Worm (Caenorhabditis elegans) whole organism, L1 larva: ENCODE results near the gene ZK688.4.

ENCODE experiments used
- C16A3.4 ChIP-seq: fragments of 150-350 bp; optimal IDR thresholded peaks from 2 replicates; lab custom pipeline; 2014; ENCODE audit warnings: missing biosample characterization, missing genetic modification characterization
- C34B4.2 ChIP-seq: sonication (generic microtip); optimal IDR thresholded peaks from 2 replicates; lab custom pipeline; 2017; ENCODE audit warnings: mild to moderate bottlenecking, missing genetic modification characterization, missing compliant biosample characterization
- Y116A8C.19 ChIP-seq: sonication (generic microtip); optimal IDR thresholded peaks from 2 replicates; lab custom pipeline; 2016; ENCODE audit warnings: missing compliant biosample characterization, missing genetic modification characterization, borderline replicate concordance
- alr-1 ChIP-seq: fragments of 200-800 bp; sonication (Bioruptor generic); optimal IDR thresholded peaks from 2 replicates; lab custom pipeline; 2018; ENCODE audit warnings: borderline replicate concordance, mild to moderate bottlenecking, missing genetic modification characterization, missing compliant biosample characterization
- ama-1 ChIP-seq: fragments of 150-350 bp; optimal IDR thresholded peaks from 2 replicates; lab custom pipeline; 2014
- blmp-1 ChIP-seq: fragments of 150-350 bp; optimal IDR thresholded peaks from 2 replicates; lab custom pipeline; 2014; ENCODE audit warnings: missing biosample characterization, missing genetic modification characterization
- ceh-82 ChIP-seq, 3 experiments: fragments of 150-350 bp in 1 of 3; sonication (generic microtip) in 2 of 3; optimal IDR thresholded peaks; 2 replicates each; lab custom pipeline; 2014 to 2017; ENCODE audit warnings: missing biosample characterization in 3 of 3, missing genetic modification characterization in 3 of 3
- ceh-88 ChIP-seq: fragments of 200-800 bp; sonication (Bioruptor generic); IDR thresholded peaks from 2 replicates; pipeline ENCODE4 v1.3.6; 2022; ENCODE audit warnings: missing genetic modification characterization, missing compliant biosample characterization
- ces-1 ChIP-seq: fragments of 150-350 bp; optimal IDR thresholded peaks from 2 replicates; lab custom pipeline; 2014; ENCODE audit warnings: missing biosample characterization, missing genetic modification reagents, missing genetic modification characterization
- dpl-1 ChIP-seq, 3 experiments: fragments of 150-350 bp in 2 of 3; sonication (generic microtip) in 1 of 3; optimal IDR thresholded peaks; 2 replicates each; lab custom pipeline; 2014 to 2017; ENCODE audit warnings: missing biosample characterization in 3 of 3, missing genetic modification characterization in 3 of 3, missing genetic modification reagents in 3 of 3
- dsc-1 ChIP-seq: sonication (generic microtip); optimal IDR thresholded peaks from 2 replicates; lab custom pipeline; 2016; ENCODE audit warnings: mild to moderate bottlenecking, missing genetic modification characterization, missing compliant biosample characterization
- efl-1 ChIP-seq, 4 experiments: fragments of 150-350 bp; optimal IDR thresholded peaks in 3 of 4; peaks in 1 of 4; 1 replicate in 1 of 4; 2 replicates in 3 of 4; lab custom pipeline; 2014; ENCODE audit warnings: missing biosample characterization in 2 of 4, missing genetic modification characterization in 2 of 4, missing genetic modification reagents in 2 of 4
- egl-13 ChIP-seq: sonication (generic microtip); optimal IDR thresholded peaks from 2 replicates; lab custom pipeline; 2016; ENCODE audit warnings: missing genotype, missing genetic modification reagents, missing genetic modification characterization, missing compliant biosample characterization
- elt-2 ChIP-seq: sonication (generic microtip); optimal IDR thresholded peaks from 2 replicates; lab custom pipeline; 2016; ENCODE audit warnings: missing genetic modification characterization, mild to moderate bottlenecking, inconsistent platforms, missing compliant biosample characterization, missing genetic modification reagents
- fkh-10 ChIP-seq: sonication (generic microtip); optimal IDR thresholded peaks from 2 replicates; lab custom pipeline; 2017; ENCODE audit warnings: missing biosample characterization, missing genetic modification reagents, missing genetic modification characterization
- fkh-8 ChIP-seq: sonication (generic microtip); optimal IDR thresholded peaks from 2 replicates; lab custom pipeline; 2016; ENCODE audit warnings: mild to moderate bottlenecking, missing genetic modification characterization, missing compliant biosample characterization
- fos-1 ChIP-seq: fragments of 150-350 bp; optimal IDR thresholded peaks from 2 replicates; lab custom pipeline; 2014; ENCODE audit warnings: missing biosample characterization, missing genetic modification characterization
- grh-1 ChIP-seq: fragments of 200-800 bp; sonication (Bioruptor generic); IDR thresholded peaks from 2 replicates; pipeline ENCODE4 v1.3.6; 2022; ENCODE audit warnings: missing genetic modification reagents, missing genetic modification characterization, missing compliant biosample characterization
- hlh-4 ChIP-seq: sonication (generic microtip); optimal IDR thresholded peaks from 2 replicates; lab custom pipeline; 2016; ENCODE audit warnings: mild to moderate bottlenecking, missing genetic modification characterization, missing compliant biosample characterization
- hpl-2 ChIP-seq: fragments of 150-350 bp; optimal IDR thresholded peaks from 2 replicates; lab custom pipeline; 2014; ENCODE audit warnings: missing biosample characterization, missing genetic modification reagents, missing genetic modification characterization
- irx-1 ChIP-seq: sonication (generic microtip); optimal IDR thresholded peaks from 2 replicates; lab custom pipeline; 2016; ENCODE audit warnings: missing genetic modification characterization, missing compliant biosample characterization
- isw-1 ChIP-seq: fragments of 200-800 bp; sonication (Bioruptor generic); IDR thresholded peaks from 2 replicates; pipeline ENCODE4 v1.3.6; 2022; ENCODE audit warnings: missing genetic modification characterization, missing compliant biosample characterization
- lin-13 ChIP-seq: fragments of 150-350 bp; optimal IDR thresholded peaks from 2 replicates; lab custom pipeline; 2014; ENCODE audit warnings: missing biosample characterization, missing genetic modification reagents, missing genetic modification characterization
- lin-14 ChIP-seq: fragments of 200-800 bp; sonication (Bioruptor generic); optimal IDR thresholded peaks from 2 replicates; lab custom pipeline; 2018; ENCODE audit warnings: mild to moderate bottlenecking, missing genetic modification characterization, moderate library complexity, missing compliant biosample characterization
- lin-35 ChIP-seq, 2 experiments: fragments of 150-350 bp; optimal IDR thresholded peaks; 2 replicates each; lab custom pipeline; 2014; ENCODE audit warnings: missing biosample characterization in 2 of 2, missing genetic modification characterization in 2 of 2, missing genetic modification reagents in 2 of 2
- lir-3 ChIP-seq: sonication (generic microtip); optimal IDR thresholded peaks from 2 replicates; lab custom pipeline; 2016; ENCODE audit warnings: mild to moderate bottlenecking, missing genetic modification characterization, moderate library complexity, missing compliant biosample characterization; ENCODE audit not compliant: poor library complexity
- lsy-2 ChIP-seq, 2 experiments: fragments of 150-350 bp; optimal IDR thresholded peaks; 2 replicates each; lab custom pipeline; 2014; ENCODE audit warnings: missing biosample characterization in 2 of 2, missing genetic modification characterization in 2 of 2
- mab-9 ChIP-seq: fragments of 200-800 bp; sonication (Bioruptor generic); IDR thresholded peaks from 2 replicates; pipeline ENCODE4 v1.3.6; 2022; ENCODE audit warnings: missing genetic modification reagents, missing genetic modification characterization, missing compliant biosample characterization
- nhr-12 ChIP-seq: sonication (generic microtip); optimal IDR thresholded peaks from 2 replicates; lab custom pipeline; 2017; ENCODE audit warnings: missing biosample characterization, missing genetic modification characterization
- nhr-19 ChIP-seq: fragments of 200-800 bp; sonication (Bioruptor generic); conservative IDR thresholded peaks from 2 replicates; pipeline ENCODE4 v1.3.6; 2022; ENCODE audit warnings: missing genetic modification characterization, missing compliant biosample characterization
- nhr-237 ChIP-seq: fragments of 150-350 bp; optimal IDR thresholded peaks from 2 replicates; lab custom pipeline; 2014; ENCODE audit warnings: missing biosample characterization, missing genetic modification characterization
- nhr-47 ChIP-seq: sonication (generic microtip); optimal IDR thresholded peaks from 2 replicates; lab custom pipeline; 2016; ENCODE audit warnings: mild to moderate bottlenecking, missing genetic modification characterization, moderate library complexity, missing compliant biosample characterization
- nhr-84 ChIP-seq: sonication (generic microtip); optimal IDR thresholded peaks from 2 replicates; lab custom pipeline; 2017; ENCODE audit warnings: missing biosample characterization, missing genetic modification characterization
- nhr-85 ChIP-seq: sonication (generic microtip); peaks from one replicate; lab custom pipeline; 2016; ENCODE audit warnings: missing genetic modification characterization, inconsistent platforms, missing compliant biosample characterization
- nhr-90 ChIP-seq: sonication (generic microtip); optimal IDR thresholded peaks from 2 replicates; lab custom pipeline; 2016; ENCODE audit warnings: mild to moderate bottlenecking, missing genetic modification characterization, missing compliant biosample characterization; ENCODE audit not compliant: poor library complexity
- pag-3 ChIP-seq: sonication (generic microtip); optimal IDR thresholded peaks from 2 replicates; lab custom pipeline; 2017; ENCODE audit warnings: missing genetic modification characterization, mild to moderate bottlenecking, missing compliant biosample characterization, antibody characterized with exemption, borderline replicate concordance; ENCODE audit not compliant: insufficient read depth
- pax-3 ChIP-seq: fragments of 200-800 bp; sonication (Bioruptor generic); optimal IDR thresholded peaks from 2 replicates; lab custom pipeline; 2018; ENCODE audit warnings: mild to moderate bottlenecking, missing genetic modification characterization, moderate library complexity, missing compliant biosample characterization
- sox-4 ChIP-seq: sonication (generic microtip); optimal IDR thresholded peaks from 2 replicates; lab custom pipeline; 2016; ENCODE audit warnings: missing genetic modification characterization, missing compliant biosample characterization
- sptf-1 ChIP-seq: fragments of 150-350 bp; optimal IDR thresholded peaks from 2 replicates; lab custom pipeline; 2014; ENCODE audit warnings: missing biosample characterization, missing genetic modification characterization
- sup-37 ChIP-seq: fragments of 200-800 bp; sonication (Bioruptor generic); optimal IDR thresholded peaks from 2 replicates; lab custom pipeline; 2018; ENCODE audit warnings: mild to moderate bottlenecking, missing genetic modification characterization, missing compliant biosample characterization
- tlp-1 ChIP-seq: fragments of 150-350 bp; optimal IDR thresholded peaks from 2 replicates; lab custom pipeline; 2014; ENCODE audit warnings: missing biosample characterization, missing genetic modification characterization
- unc-130 ChIP-seq: fragments of 150-350 bp; optimal IDR thresholded peaks from 2 replicates; lab custom pipeline; 2017; ENCODE audit warnings: missing biosample characterization, missing genetic modification characterization, inconsistent platforms
- unc-30 ChIP-seq: sonication (generic microtip); optimal IDR thresholded peaks from 2 replicates; lab custom pipeline; 2017; ENCODE audit warnings: missing biosample characterization, missing genetic modification characterization
- unc-98 ChIP-seq: fragments of 200-800 bp; sonication (Bioruptor generic); IDR thresholded peaks from 2 replicates; pipeline ENCODE4 v1.3.6; 2022; ENCODE audit warnings: missing genetic modification characterization, missing compliant biosample characterization
- xbp-1 ChIP-seq: sonication (generic microtip); optimal IDR thresholded peaks from 2 replicates; lab custom pipeline; 2016; ENCODE audit warnings: missing genetic modification characterization, missing compliant biosample characterization
- zip-4 ChIP-seq: fragments of 200-800 bp; sonication (Bioruptor generic); optimal IDR thresholded peaks from 2 replicates; lab custom pipeline; 2018; ENCODE audit warnings: mild to moderate bottlenecking, missing genetic modification characterization, moderate library complexity, missing compliant biosample characterization
- ztf-4 ChIP-seq: fragments of 150-350 bp; optimal IDR thresholded peaks from 2 replicates; lab custom pipeline; 2014; ENCODE audit warnings: missing biosample characterization, missing genetic modification characterization

The ZK688.4 gene

ce11 chrIII:7892333-7892732, 2.5 kb upstream of the ZK688.4 start:
- TF ChIP-seq lin-35 (GFP tag; optimal IDR thresholded peaks at IDR 0.05; lab: Kevin White, UChicago) (no peak), ama-1 (lab: Kevin White, UChicago) (no peak), blmp-1 (no peak), dsc-1 (tag; lab: Kevin White, UChicago) (no peak), unc-30 (tag; lab: Kevin White, UChicago) (no peak), unc-98 (GFP tag; lab: Robert Waterston, UW) (no peak), sptf-1 (tag; lab: Kevin White, UChicago) (no peak), nhr-47 (tag; lab: Kevin White, UChicago) (no peak), pag-3 (no peak), nhr-84 (no peak), nhr-12 (no peak), lir-3 (tag; lab: Kevin White, UChicago) (no peak), nhr-19 (GFP tag; lab: Robert Waterston, UW) (no peak), sup-37 (GFP tag; lab: Kevin White, UChicago) (no peak), fkh-10 (no peak)

ce11 chrIII:7893224-7893623, 1.6 kb upstream of the ZK688.4 start:
- TF ChIP-seq efl-1 (optimal IDR thresholded peaks at IDR 0.05; lab: Kevin White, UChicago) (no peak), efl-1 (GFP tag; optimal IDR thresholded peaks at IDR 0.05 in 1 of 2; lab: Kevin White, UChicago) (peak in 1 of 2 experiments; percentile 54), ceh-82 (tag; optimal IDR thresholded peaks at IDR 0.05; lab: Kevin White, UChicago) (no peak), C16A3.4 (tag; lab: Kevin White, UChicago) (no peak), lin-13 (GFP tag; lab: Kevin White, UChicago) (no peak), tlp-1 (tag; lab: Kevin White, UChicago) (no peak), sptf-1 (tag; lab: Kevin White, UChicago) (no peak), nhr-85 (tag; lab: Kevin White, UChicago) (no peak), unc-98 (GFP tag; lab: Robert Waterston, UW) (no peak), fkh-8 (tag; lab: Kevin White, UChicago) (peak; percentile 27), hpl-2 (GFP tag; lab: Kevin White, UChicago) (no peak)

- TF ChIP-seq isw-1 (GFP tag; lab: Robert Waterston, UW) (no peak), ama-1 (lab: Kevin White, UChicago) (no peak), Y116A8C.19 (tag; lab: Kevin White, UChicago) (no peak), zip-4 (no peak), ceh-88 (GFP tag; lab: Robert Waterston, UW) (no peak), xbp-1 (tag; lab: Kevin White, UChicago) (no peak), lin-14 (GFP tag; lab: Kevin White, UChicago) (no peak), egl-13 (tag; lab: Kevin White, UChicago) (no peak), grh-1 (GFP tag; lab: Robert Waterston, UW) (no peak), unc-98 (GFP tag; lab: Robert Waterston, UW) (no peak), fos-1 (tag; lab: Kevin White, UChicago) (no peak), alr-1 (no peak), nhr-12 (no peak), hlh-4 (no peak), sox-4 (tag; lab: Kevin White, UChicago) (no peak), ces-1 (GFP tag; lab: Kevin White, UChicago) (no peak), C16A3.4 (tag; lab: Kevin White, UChicago) (no peak)
These were observed 2.1 kb downstream of the ZK688.4 start, which contains the start of gene ZK688.10 for ce11 chrIII:7896925-7897324. Gene ZK688.10, minus strand, starts transcription at chrIII:7897025.

ce11 chrIII:7897733-7898132, 2.9 kb downstream of the ZK688.4 start:
- TF ChIP-seq lsy-2 (tag; optimal IDR thresholded peaks at IDR 0.05; lab: Kevin White, UChicago) (peak; percentile 25 to 88), irx-1 (tag; lab: Kevin White, UChicago) (no peak), unc-130 (tag; lab: Kevin White, UChicago) (no peak), C34B4.2 (no peak), ztf-4 (tag; lab: Kevin White, UChicago) (no peak), unc-98 (GFP tag; lab: Robert Waterston, UW) (no peak), nhr-90 (tag; lab: Kevin White, UChicago) (peak; percentile 71), blmp-1 (peak; percentile 55), elt-2 (tag; lab: Kevin White, UChicago) (no peak), pag-3 (no peak), mab-9 (GFP tag; lab: Robert Waterston, UW) (no peak), dpl-1 (GFP tag; optimal IDR thresholded peaks at IDR 0.05; lab: Kevin White, UChicago) (peak in 1 of 3 experiments; percentile 9), nhr-237 (tag; lab: Kevin White, UChicago) (peak; percentile 1), pax-3 (tag; lab: Kevin White, UChicago) (no peak), Y116A8C.19 (tag; lab: Kevin White, UChicago) (no peak), fos-1 (tag; lab: Kevin White, UChicago) (no peak)
